Worm (Caenorhabditis elegans): Measurements from ENCODE around the gene xdh-1.

The xdh-1 gene

DNA sequence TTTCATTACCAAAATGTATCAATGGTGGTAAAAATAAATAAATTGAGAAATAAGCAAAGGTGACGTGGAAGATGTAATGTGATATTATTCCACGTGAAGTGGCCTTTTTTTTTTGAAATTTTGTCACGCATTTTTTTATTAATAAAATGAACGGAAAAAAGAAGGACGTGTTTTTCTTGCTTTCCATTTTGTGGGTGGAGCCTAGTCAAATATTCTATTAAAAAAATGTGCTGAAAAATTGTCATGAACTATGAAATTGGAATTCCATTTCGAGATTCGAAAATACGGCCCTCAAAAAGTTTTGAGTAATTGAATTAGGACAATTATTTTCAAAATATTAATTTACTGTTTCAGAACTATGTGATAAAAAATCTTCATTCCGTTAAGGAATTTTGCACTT is 9.2 kb upstream of the xdh-1 start, which contains the start of gene F55B11.7:
Gene F55B11.7, minus strand, starts transcription at position 101 of the 400 bp plus-strand sequence.
- TF ChIP-seq ztf-11 (tag; optimal IDR thresholded peaks at IDR 0.05), result no peak
- TF ChIP-seq elt-2 (tag; optimal IDR thresholded peaks at IDR 0.05), result no peak
- TF ChIP-seq daf-12 (tag; optimal IDR thresholded peaks at IDR 0.05), result no peak
- TF ChIP-seq ceh-16 (tag; optimal IDR thresholded peaks at IDR 0.05), result no peak
- TF ChIP-seq zag-1 (tag; optimal IDR thresholded peaks at IDR 0.05), result no peak
- no peak for TF ChIP-seq sea-2 (GFP tag; optimal IDR thresholded peaks at IDR 0.05)
- no peak for TF ChIP-seq ztf-4 (tag; optimal IDR thresholded peaks at IDR 0.05)
- TF ChIP-seq nhr-25 (tag; optimal IDR thresholded peaks at IDR 0.05), result no peak
- TF ChIP-seq ceh-82 (tag; optimal IDR thresholded peaks at IDR 0.05), result no peak
- no peak for TF ChIP-seq ama-1 (optimal IDR thresholded peaks at IDR 0.05)
- TF ChIP-seq nhr-76 (tag; optimal IDR thresholded peaks at IDR 0.05), result no peak
- no peak for TF ChIP-seq fos-1 (tag; optimal IDR thresholded peaks at IDR 0.05)
- no peak for TF ChIP-seq tbx-2 (tag; optimal IDR thresholded peaks at IDR 0.05)

- TF ChIP-seq snpc-4 (tag; optimal IDR thresholded peaks at IDR 0.05) (no peak), ceh-28 (tag; optimal IDR thresholded peaks at IDR 0.05) (no peak), nhr-76 (tag; optimal IDR thresholded peaks at IDR 0.05) (no peak), elt-3 (tag; optimal IDR thresholded peaks at IDR 0.05) (no peak), ztf-11 (tag; optimal IDR thresholded peaks at IDR 0.05) (no peak), zag-1 (tag; optimal IDR thresholded peaks at IDR 0.05) (no peak), tbx-2 (tag; optimal IDR thresholded peaks at IDR 0.05) (no peak), mml-1 (tag; optimal IDR thresholded peaks at IDR 0.05) (no peak), aly-2 (tag; optimal IDR thresholded peaks at IDR 0.05) (no peak), skn-1 (tag; optimal IDR thresholded peaks at IDR 0.05) (no peak), fkh-2 (tag; optimal IDR thresholded peaks at IDR 0.05) (no peak), nhr-67 (tag; optimal IDR thresholded peaks at IDR 0.05) (no peak), egl-27 (tag; optimal IDR thresholded peaks at IDR 0.05) (no peak), nhr-11 (tag; optimal IDR thresholded peaks at IDR 0.05) (no peak), daf-12 (tag; optimal IDR thresholded peaks at IDR 0.05) (no peak), lin-15B (tag; optimal IDR thresholded peaks at IDR 0.05) (no peak), R02D3.7 (tag; optimal IDR thresholded peaks at IDR 0.05) (no peak), ceh-82 (tag; optimal IDR thresholded peaks at IDR 0.05) (no peak)
These were observed 4.4 kb upstream of the xdh-1 start, which contains the start of gene F55B11.6 for ce11 chrIV:14417128-14417527. TSS of gene F55B11.6 (minus strand) at chrIV:14417228.

- no peak for TF ChIP-seq mml-1 (tag; optimal IDR thresholded peaks at IDR 0.05)
- TF ChIP-seq nhr-237 (tag; optimal IDR thresholded peaks at IDR 0.05), result no peak
- TF ChIP-seq fos-1 (tag; optimal IDR thresholded peaks at IDR 0.05), result no peak
- no peak for TF ChIP-seq nhr-67 (tag; optimal IDR thresholded peaks at IDR 0.05)
- no peak for TF ChIP-seq unc-39 (tag; optimal IDR thresholded peaks at IDR 0.05)
- peak; percentile 100 for TF ChIP-seq pqm-1 (tag; optimal IDR thresholded peaks at IDR 0.05)
- TF ChIP-seq elt-3 (tag; optimal IDR thresholded peaks at IDR 0.05), result peak in 2 of 3 experiments; percentile 60 to 63
- peak; percentile 58 for TF ChIP-seq skn-1 (tag; optimal IDR thresholded peaks at IDR 0.05)
- TF ChIP-seq tbx-2 (tag; optimal IDR thresholded peaks at IDR 0.05), result no peak
- TF ChIP-seq nfya-1 (tag; optimal IDR thresholded peaks at IDR 0.05; ENCODE audit: insufficient read depth), result no peak
- no peak for TF ChIP-seq daf-12 (tag; optimal IDR thresholded peaks at IDR 0.05)
- peak; percentile 66 for TF ChIP-seq pha-4 (tag; optimal IDR thresholded peaks at IDR 0.05)
- TF ChIP-seq mdl-1 (tag; optimal IDR thresholded peaks at IDR 0.05), result peak; percentile 28
- peak; percentile 100 for TF ChIP-seq elt-2 (tag; optimal IDR thresholded peaks at IDR 0.05)
- TF ChIP-seq jun-1 (tag; optimal IDR thresholded peaks at IDR 0.05), result peak; percentile 84
These were observed 1.5 kb upstream of the xdh-1 start for ce11 chrIV:14414200-14414599.

DNA sequence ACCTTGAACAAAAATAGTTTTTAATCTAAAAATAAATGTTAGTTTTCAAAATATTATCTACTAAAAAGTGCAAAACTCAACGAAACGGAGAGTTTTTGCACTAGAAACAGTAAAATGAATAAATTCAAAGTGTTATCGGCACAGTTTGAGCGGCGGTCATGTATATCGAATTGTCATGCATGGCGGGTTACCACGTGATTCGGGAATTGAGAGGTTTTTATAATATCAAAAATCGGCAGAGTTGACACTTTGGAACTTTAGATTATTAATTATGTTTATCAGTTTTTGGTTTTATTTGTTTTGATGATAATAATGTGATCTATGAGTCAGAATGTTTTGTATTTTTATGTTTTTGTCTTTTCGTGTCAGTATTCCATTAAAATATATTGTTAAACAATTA is 692 bp upstream of the xdh-1 start:
- TF ChIP-seq elt-2 (tag; optimal IDR thresholded peaks at IDR 0.05) (peak; percentile 97), pqm-1 (tag; optimal IDR thresholded peaks at IDR 0.05) (peak; percentile 94), pha-4 (tag; optimal IDR thresholded peaks at IDR 0.05) (peak; percentile 64), nfya-1 (tag; optimal IDR thresholded peaks at IDR 0.05; ENCODE audit: insufficient read depth) (no peak), mml-1 (tag; optimal IDR thresholded peaks at IDR 0.05) (no peak), jun-1 (tag; optimal IDR thresholded peaks at IDR 0.05) (peak; percentile 46)

- TF ChIP-seq elt-1 (tag; optimal IDR thresholded peaks at IDR 0.05), result no peak
- no peak for TF ChIP-seq nhr-43 (tag; optimal IDR thresholded peaks at IDR 0.05; ENCODE audit: poor library complexity, severe bottlenecking)
- TF ChIP-seq egl-5 (tag; optimal IDR thresholded peaks at IDR 0.05), result no peak
- TF ChIP-seq R02D3.7 (tag; optimal IDR thresholded peaks at IDR 0.05), result no peak
- no peak for TF ChIP-seq nhr-23 (tag; optimal IDR thresholded peaks at IDR 0.05)
- no peak for TF ChIP-seq fos-1 (tag; optimal IDR thresholded peaks at IDR 0.05)
- no peak for TF ChIP-seq hmg-11 (tag; optimal IDR thresholded peaks at IDR 0.05)
- TF ChIP-seq skn-1 (tag; optimal IDR thresholded peaks at IDR 0.05), result no peak
- TF ChIP-seq elt-3 (tag; optimal IDR thresholded peaks at IDR 0.05), result no peak
- TF ChIP-seq nhr-28 (tag; optimal IDR thresholded peaks at IDR 0.05), result no peak
- TF ChIP-seq ceh-82 (tag; optimal IDR thresholded peaks at IDR 0.05), result no peak
These were observed 4.1 kb downstream of the xdh-1 start for ce11 chrIV:14408569-14408968.
